Fruit fly (Drosophila melanogaster) Kc167 (cell line): ENCODE data around the gene CG12256.

Experiments used
- Myc ChIP-seq: fragments of >200 bp; optimal IDR thresholded peaks from 2 replicates; lab custom pipeline; 2017; ENCODE audit warnings: missing external identifiers
- insv ChIP-seq: fragments of >200 bp; optimal IDR thresholded peaks from 3 replicates; lab custom pipeline; 2018; ENCODE audit warnings: missing external identifiers

DNA sequence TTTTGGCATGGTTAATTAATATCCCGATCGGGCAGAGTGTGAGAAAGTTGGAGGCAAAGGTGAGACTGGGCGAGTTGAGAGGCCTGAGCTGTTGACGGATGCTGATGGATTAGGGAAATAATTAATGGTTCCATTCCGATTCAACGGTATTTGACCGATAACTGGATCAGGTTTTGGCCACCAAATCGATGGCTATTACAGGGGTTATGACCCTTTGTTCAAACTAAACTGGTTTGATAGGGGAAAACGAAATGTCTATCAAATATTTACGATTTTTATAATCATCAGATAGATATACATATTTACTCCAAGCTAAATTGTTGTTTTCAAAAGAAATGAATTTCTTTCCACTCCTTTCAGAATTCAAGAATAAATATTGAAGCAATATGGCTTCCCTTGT is 32.3 kb upstream of the CG12256 start, which contains the start of the genes CG44037 and svp:
- TF ChIP-seq insv (lab: Kevin White, UChicago) (no peak), Myc (lab: Kevin White, UChicago) (no peak)
